Worm (Caenorhabditis elegans) whole organism, L4 larva: ENCODE data around the gene tag-243.

Experiments
- D1046.2 ChIP-seq: fragments of 200-800 bp; sonication (Bioruptor generic); IDR thresholded peaks from 2 replicates; pipeline ENCODE4 v1.3.6; 2022; ENCODE audit warnings: missing genetic modification characterization, missing compliant biosample characterization
- F10B5.3 ChIP-seq: sonication (generic microtip); optimal IDR thresholded peaks from 2 replicates; lab custom pipeline; 2016; ENCODE audit warnings: mild to moderate bottlenecking, missing genetic modification characterization, missing compliant biosample characterization
- F37D6.2 ChIP-seq: sonication (generic microtip); optimal IDR thresholded peaks from 2 replicates; lab custom pipeline; 2016; ENCODE audit warnings: mild to moderate bottlenecking, missing genetic modification characterization, missing compliant biosample characterization
- F44E2.7 ChIP-seq: fragments of 200-800 bp; sonication (Bioruptor generic); IDR thresholded peaks from 2 replicates; pipeline ENCODE4 v2.1.2; 2022; ENCODE audit warnings: missing genetic modification characterization, missing compliant biosample characterization
- R02D3.7 ChIP-seq: fragments of 150-350 bp; sonication (generic microtip); optimal IDR thresholded peaks from 3 replicates; lab custom pipeline; 2014; ENCODE audit warnings: missing biosample characterization, missing genetic modification characterization
- Y48G9A.11 ChIP-seq: fragments of 200-800 bp; sonication (Bioruptor generic); IDR thresholded peaks from 2 replicates; pipeline ENCODE4 v1.3.6; 2022; ENCODE audit warnings: missing genetic modification reagents, missing genetic modification characterization, missing compliant biosample characterization
- Y75B8A.6 ChIP-seq: fragments of 200-800 bp; sonication (Bioruptor generic); IDR thresholded peaks from 2 replicates; pipeline ENCODE4 v1.3.6; 2022; ENCODE audit warnings: missing genetic modification reagents, missing genetic modification characterization, missing compliant biosample characterization
- ZK337.2 ChIP-seq: fragments of 200-800 bp; sonication (Bioruptor generic); IDR thresholded peaks from 2 replicates; pipeline ENCODE4 v1.3.6; 2022; ENCODE audit warnings: missing genetic modification reagents, missing genetic modification characterization, missing compliant biosample characterization
- aha-1 ChIP-seq: fragments of 150-350 bp; peaks from one replicate; lab custom pipeline; 2014; ENCODE audit warnings: missing biosample characterization, missing genetic modification characterization
- aly-2 ChIP-seq: sonication (generic microtip); optimal IDR thresholded peaks from 2 replicates; lab custom pipeline; 2018; ENCODE audit warnings: missing biosample characterization, missing genetic modification characterization
- arid-1 ChIP-seq: fragments of 200-800 bp; sonication (Bioruptor generic); conservative IDR thresholded peaks from 2 replicates; pipeline ENCODE4 v1.3.6; 2022; ENCODE audit warnings: missing genetic modification reagents, missing genetic modification characterization, missing compliant biosample characterization
- attf-4 ChIP-seq: sonication (generic microtip); optimal IDR thresholded peaks from 3 replicates; lab custom pipeline; 2017; ENCODE audit warnings: missing biosample characterization, missing genetic modification characterization
- ceh-20 ChIP-seq: fragments of 200-800 bp; sonication (Bioruptor generic); IDR thresholded peaks from 2 replicates; pipeline ENCODE4 v1.3.6; 2022; ENCODE audit warnings: missing genetic modification reagents, missing genetic modification characterization, missing compliant biosample characterization
- ceh-28 ChIP-seq: fragments of 150-350 bp; optimal IDR thresholded peaks from 2 replicates; lab custom pipeline; 2014; ENCODE audit warnings: missing biosample characterization, missing genetic modification reagents, missing genetic modification characterization
- ceh-32 ChIP-seq: sonication (generic microtip); optimal IDR thresholded peaks from 2 replicates; lab custom pipeline; 2016; ENCODE audit warnings: mild to moderate bottlenecking, missing genetic modification characterization, missing compliant biosample characterization; ENCODE audit not compliant: poor library complexity
- ceh-62 ChIP-seq: sonication (generic microtip); optimal IDR thresholded peaks from 2 replicates; lab custom pipeline; 2017; ENCODE audit warnings: missing biosample characterization, missing genetic modification characterization
- ceh-82 ChIP-seq: sonication (generic microtip); optimal IDR thresholded peaks from 2 replicates; lab custom pipeline; 2017; ENCODE audit warnings: missing biosample characterization, missing genetic modification characterization
- ces-1 ChIP-seq: fragments of 150-350 bp; sonication (generic microtip); optimal IDR thresholded peaks from 4 replicates; lab custom pipeline; 2014; ENCODE audit warnings: missing biosample characterization, missing genetic modification reagents, missing genetic modification characterization
- ctbp-1 ChIP-seq: fragments of 200-800 bp; sonication (Bioruptor generic); IDR thresholded peaks from 2 replicates; pipeline ENCODE4 v1.3.6; 2022; ENCODE audit warnings: missing genetic modification reagents, missing genetic modification characterization, missing compliant biosample characterization
- dmd-6 ChIP-seq: fragments of 200-800 bp; sonication (Bioruptor generic); IDR thresholded peaks from 2 replicates; pipeline ENCODE4 v1.3.6; 2022; ENCODE audit warnings: missing genetic modification reagents, missing genetic modification characterization, missing compliant biosample characterization
- dmd-8 ChIP-seq: fragments of 200-800 bp; sonication (Bioruptor generic); IDR thresholded peaks from 2 replicates; pipeline ENCODE4 v1.3.6; 2022; ENCODE audit warnings: missing genetic modification characterization, missing compliant biosample characterization
- dmd-9 ChIP-seq: fragments of 200-800 bp; sonication (Bioruptor generic); IDR thresholded peaks from 2 replicates; pipeline ENCODE4 v1.3.6; 2022; ENCODE audit warnings: missing genetic modification reagents, missing genetic modification characterization, missing compliant biosample characterization
- dpl-1 ChIP-seq: fragments of 150-350 bp; optimal IDR thresholded peaks from 2 replicates; lab custom pipeline; 2014; ENCODE audit warnings: missing biosample characterization, missing genetic modification reagents, missing genetic modification characterization
- duxl-1 ChIP-seq: sonication (generic microtip); optimal IDR thresholded peaks from 2 replicates; lab custom pipeline; 2016; ENCODE audit warnings: mild to moderate bottlenecking, missing genetic modification characterization, moderate library complexity, missing compliant biosample characterization; ENCODE audit not compliant: poor library complexity
- egl-43 ChIP-seq: fragments of 200-800 bp; sonication (Bioruptor generic); IDR thresholded peaks from 2 replicates; pipeline ENCODE4 v1.3.6; 2022; ENCODE audit warnings: missing genetic modification reagents, missing genetic modification characterization, missing compliant biosample characterization
- fkh-10 ChIP-seq: fragments of 150-350 bp; optimal IDR thresholded peaks from 2 replicates; lab custom pipeline; 2014; ENCODE audit warnings: missing biosample characterization, missing genetic modification reagents, missing genetic modification characterization
- gei-8 ChIP-seq: fragments of 200-800 bp; sonication (Bioruptor generic); optimal IDR thresholded peaks from 2 replicates; lab custom pipeline; 2018; ENCODE audit warnings: mild to moderate bottlenecking, missing genetic modification characterization, missing compliant biosample characterization
- hif-1 ChIP-seq, 2 experiments: sonication (generic microtip); optimal IDR thresholded peaks; 2 replicates each; lab custom pipeline; 2016 to 2017; ENCODE audit warnings: missing compliant biosample characterization in 2 of 2, missing genetic modification characterization in 2 of 2, missing genetic modification reagents in 2 of 2, missing genotype in 2 of 2, mild to moderate bottlenecking in 1 of 2
- hlh-11 ChIP-seq: fragments of 200-800 bp; sonication (Bioruptor generic); optimal IDR thresholded peaks from 2 replicates; lab custom pipeline; 2018; ENCODE audit warnings: mild to moderate bottlenecking, missing genetic modification characterization, missing compliant biosample characterization
- hlh-30 ChIP-seq: sonication (generic microtip); optimal IDR thresholded peaks from 2 replicates; lab custom pipeline; 2017; ENCODE audit warnings: antibody characterized with exemption, mild to moderate bottlenecking, missing genetic modification characterization, missing compliant biosample characterization; ENCODE audit not compliant: insufficient read depth
- hmg-1.1 ChIP-seq: fragments of 200-800 bp; sonication (Bioruptor generic); IDR thresholded peaks from 2 replicates; pipeline ENCODE4 v1.3.6; 2022; ENCODE audit warnings: missing genetic modification reagents, missing genetic modification characterization, missing compliant biosample characterization
- lin-38 ChIP-seq: fragments of 200-800 bp; sonication (Bioruptor generic); IDR thresholded peaks from 2 replicates; pipeline ENCODE4 v1.3.6; 2022; ENCODE audit warnings: missing genetic modification reagents, missing genetic modification characterization, missing compliant biosample characterization
- lir-3 ChIP-seq: sonication (generic microtip); optimal IDR thresholded peaks from 2 replicates; lab custom pipeline; 2016; ENCODE audit warnings: mild to moderate bottlenecking, missing genetic modification characterization, missing compliant biosample characterization
- lsy-2 ChIP-seq, 2 experiments: fragments of 150-350 bp in 1 of 2; sonication (generic microtip) in 1 of 2; optimal IDR thresholded peaks; 2 replicates each; lab custom pipeline; 2014 to 2017; ENCODE audit warnings: missing biosample characterization in 2 of 2, missing genetic modification characterization in 2 of 2
- mdl-1 ChIP-seq, 2 experiments: fragments of 150-350 bp in 1 of 2; sonication (generic microtip) in 1 of 2; optimal IDR thresholded peaks; 2 replicates each; lab custom pipeline; 2014 to 2017; ENCODE audit warnings: missing biosample characterization in 2 of 2, missing genetic modification characterization in 2 of 2
- mep-1 ChIP-seq: fragments of 150-350 bp; sonication (generic microtip); optimal IDR thresholded peaks from 3 replicates; lab custom pipeline; 2014; ENCODE audit warnings: missing biosample characterization, missing genetic modification characterization
- nhr-11 ChIP-seq: fragments of 150-350 bp; optimal IDR thresholded peaks from 2 replicates; lab custom pipeline; 2014; ENCODE audit warnings: missing biosample characterization, missing genetic modification characterization
- nhr-25 ChIP-seq: sonication (generic microtip); optimal IDR thresholded peaks from 2 replicates; lab custom pipeline; 2017; ENCODE audit warnings: missing genetic modification characterization, mild to moderate bottlenecking, missing compliant biosample characterization, antibody characterized with exemption, moderate library complexity, borderline replicate concordance; ENCODE audit not compliant: insufficient read depth
- nhr-42 ChIP-seq: fragments of 200-800 bp; sonication (Bioruptor generic); IDR thresholded peaks from 2 replicates; pipeline ENCODE4 v1.3.6; 2022; ENCODE audit warnings: missing genetic modification characterization, missing compliant biosample characterization
- nhr-48 ChIP-seq: sonication (generic microtip); optimal IDR thresholded peaks from 2 replicates; lab custom pipeline; 2016; ENCODE audit warnings: mild to moderate bottlenecking, missing genetic modification characterization, missing compliant biosample characterization
- rbr-2 ChIP-seq: sonication (generic microtip); optimal IDR thresholded peaks from 2 replicates; lab custom pipeline; 2016; ENCODE audit warnings: missing genotype, missing genetic modification characterization, missing compliant biosample characterization
- saeg-2 ChIP-seq: fragments of 200-800 bp; sonication (Bioruptor generic); IDR thresholded peaks from 2 replicates; pipeline ENCODE4 v1.3.6; 2022; ENCODE audit warnings: missing genetic modification reagents, missing genetic modification characterization, missing compliant biosample characterization
- skn-1 ChIP-seq: fragments of 150-350 bp; optimal IDR thresholded peaks from 2 replicates; lab custom pipeline; 2014; ENCODE audit warnings: missing biosample characterization, missing genetic modification characterization
- tra-1 ChIP-seq: fragments of 200-800 bp; sonication (Bioruptor generic); IDR thresholded peaks from 2 replicates; pipeline ENCODE4 v1.3.6; 2022; ENCODE audit warnings: missing genetic modification reagents, missing genetic modification characterization, missing compliant biosample characterization
- zag-1 ChIP-seq: fragments of 150-350 bp; optimal IDR thresholded peaks from 2 replicates; lab custom pipeline; 2014; ENCODE audit warnings: missing biosample characterization, missing genetic modification characterization
- zfp-2 ChIP-seq: sonication (generic microtip); optimal IDR thresholded peaks from 2 replicates; lab custom pipeline; 2016; ENCODE audit warnings: mild to moderate bottlenecking, missing genetic modification characterization, missing compliant biosample characterization
- ztf-7 ChIP-seq: fragments of 150-350 bp; optimal IDR thresholded peaks from 2 replicates; lab custom pipeline; 2014; ENCODE audit warnings: missing biosample characterization, missing genetic modification characterization

Gene tag-243

DNA sequence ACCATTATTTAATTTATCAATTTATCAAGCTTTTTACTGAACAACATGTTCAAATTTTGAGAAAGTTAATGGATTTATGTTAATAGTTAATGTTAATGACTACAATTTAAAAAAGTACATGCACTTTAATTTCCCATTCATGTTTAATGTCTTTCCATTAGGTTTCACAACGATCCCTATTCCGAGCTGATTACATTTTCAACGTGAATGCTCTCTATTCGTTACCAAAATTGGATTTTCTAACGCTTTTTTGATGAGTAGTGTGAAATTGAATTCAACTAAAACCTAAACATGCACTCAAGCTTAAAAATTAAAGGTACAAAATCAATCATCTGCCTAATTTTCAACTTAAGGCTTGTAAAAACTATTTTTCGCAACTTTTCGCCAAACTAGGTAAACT lies 30.9 kb downstream of the tag-243 start:
- TF ChIP-seq ces-1 (GFP tag; lab: Kevin White, UChicago) = peak; percentile 90
- no peak for TF ChIP-seq ZK337.2 (GFP tag; lab: Robert Waterston, UW)
- TF ChIP-seq, all 104 proteins: peak for 1

- TF ChIP-seq F37D6.2 (tag; lab: Kevin White, UChicago) (peak; percentile 53), ces-1 (GFP tag; lab: Kevin White, UChicago) (no peak), zfp-2 (no peak), ceh-82 (tag; lab: Kevin White, UChicago) (no peak), skn-1 (tag; lab: Kevin White, UChicago) (no peak), aha-1 (tag; lab: Kevin White, UChicago) (peak; percentile 97), rbr-2 (tag; lab: Kevin White, UChicago) (peak; percentile 82), F44E2.7 (GFP tag; lab: Robert Waterston, UW) (no peak), duxl-1 (tag; lab: Kevin White, UChicago) (no peak), hlh-30 (tag; lab: Kevin White, UChicago) (peak; percentile 81), hif-1 (tag; optimal IDR thresholded peaks at IDR 0.05; lab: Kevin White, UChicago) (peak in 1 of 2 experiments; percentile 28), dpl-1 (GFP tag; lab: Kevin White, UChicago) (peak; percentile 18), lir-3 (tag; lab: Kevin White, UChicago) (no peak), ceh-28 (peak; percentile 53), D1046.2 (GFP tag; lab: Robert Waterston, UW) (no peak), F10B5.3 (tag; lab: Kevin White, UChicago) (no peak), gei-8 (no peak), ceh-20 (GFP tag; lab: Robert Waterston, UW) (0 out of 2 replicates have a peak, but pooled peaks have one; percentile 53), dmd-6 (GFP tag; lab: Robert Waterston, UW) (0 out of 2 replicates have a peak, but pooled peaks have one; percentile 5), hmg-1.1 (GFP tag; lab: Robert Waterston, UW) (peak; percentile 73), arid-1 (GFP tag; lab: Robert Waterston, UW) (no peak), lin-38 (GFP tag; lab: Robert Waterston, UW) (no peak), hlh-11 (tag; lab: Kevin White, UChicago) (peak; percentile 22), fkh-10 (GFP tag; lab: Kevin White, UChicago) (peak; percentile 62), nhr-11 (tag; lab: Kevin White, UChicago) (peak; percentile 9), egl-43 (GFP tag; lab: Robert Waterston, UW) (peak; percentile 69; the same call in 1 of the 2 replicates), tra-1 (no peak), mep-1 (peak; percentile 63), ceh-62 (tag; lab: Kevin White, UChicago) (no peak), mdl-1 (tag; optimal IDR thresholded peaks at IDR 0.05; lab: Kevin White, UChicago) (peak in 1 of 2 experiments; percentile 65), Y48G9A.11 (GFP tag; lab: Robert Waterston, UW) (no peak), ctbp-1 (GFP tag; lab: Robert Waterston, UW) (peak; percentile 65; the same call in 1 of the 2 replicates), lsy-2 (tag; optimal IDR thresholded peaks at IDR 0.05; lab: Kevin White, UChicago) (peak; percentile 5 to 61)
Observed at ce11 chrIII:4656415-4656814, 31.8 kb downstream of the tag-243 start.

DNA sequence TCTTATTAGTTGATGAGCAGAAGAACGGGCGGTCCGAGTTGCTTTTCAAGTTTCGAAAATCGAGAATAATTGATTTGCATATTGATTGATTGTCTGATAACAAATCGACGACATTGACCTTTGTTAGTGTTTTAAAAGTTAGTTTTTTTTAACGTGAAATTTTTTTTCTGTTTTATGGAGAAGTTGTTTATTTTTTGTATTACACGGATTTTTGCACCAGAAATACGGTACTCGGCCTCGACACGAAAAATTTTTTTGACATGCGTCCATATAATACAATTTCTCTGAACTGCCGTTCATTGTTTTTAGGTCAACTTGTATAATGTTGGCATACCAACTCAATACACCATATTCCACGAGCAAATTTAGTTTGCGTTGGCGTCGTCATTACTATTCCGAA lies 32.9 kb downstream of the tag-243 start, which contains the start of gene T23F11.2:
Gene T23F11.2, minus strand, starts transcription at position 101 of the 400 bp plus-strand sequence.
- TF ChIP-seq F10B5.3 (tag; lab: Kevin White, UChicago) = no peak
- TF ChIP-seq hif-1 (tag; optimal IDR thresholded peaks at IDR 0.05; lab: Kevin White, UChicago) = no peak
- no peak for TF ChIP-seq Y75B8A.6 (GFP tag; lab: Robert Waterston, UW)
- no peak for TF ChIP-seq ceh-62 (tag; lab: Kevin White, UChicago)
- no peak for TF ChIP-seq ceh-32
- no peak for TF ChIP-seq ztf-7
- no peak for TF ChIP-seq dmd-6 (GFP tag; lab: Robert Waterston, UW)
- no peak for TF ChIP-seq zfp-2
- no peak for TF ChIP-seq nhr-48 (tag; lab: Kevin White, UChicago)
- no peak for TF ChIP-seq attf-4 (tag; lab: Kevin White, UChicago)
- no peak for TF ChIP-seq aly-2 (tag; lab: Kevin White, UChicago)
- TF ChIP-seq zag-1 (tag; lab: Kevin White, UChicago) = no peak
- TF ChIP-seq nhr-42 = no peak
- no peak for TF ChIP-seq saeg-2 (GFP tag; lab: Robert Waterston, UW)
- TF ChIP-seq dmd-8 (GFP tag; lab: Robert Waterston, UW) = no peak
- no peak for TF ChIP-seq dmd-9 (GFP tag; lab: Robert Waterston, UW)
- TF ChIP-seq nhr-25 (tag; lab: Kevin White, UChicago) = no peak
- no peak for TF ChIP-seq R02D3.7 (tag; lab: Kevin White, UChicago)
